Worm (Caenorhabditis elegans) whole organism, midembryonic: ENCODE measurements around the gene rars-1.

Source experiments
- T22C8.4 ChIP-seq: fragments of 200-800 bp; sonication (Bioruptor generic); IDR thresholded peaks from 2 replicates; pipeline ENCODE4 v1.3.6; 2022; ENCODE audit warnings: missing genetic modification characterization, missing compliant biosample characterization
- cog-1 ChIP-seq: sonication (generic microtip); optimal IDR thresholded peaks from 2 replicates; lab custom pipeline; 2016; ENCODE audit warnings: missing genetic modification characterization, missing compliant biosample characterization
- flt-1 ChIP-seq: fragments of 200-800 bp; sonication (Bioruptor generic); IDR thresholded peaks from 2 replicates; pipeline ENCODE4 v1.3.6; 2022; ENCODE audit warnings: missing genetic modification characterization, missing compliant biosample characterization
- klf-2 ChIP-seq: fragments of 200-800 bp; sonication (Bioruptor generic); conservative IDR thresholded peaks from 2 replicates; pipeline ENCODE4 v1.3.6; 2022; ENCODE audit warnings: missing genetic modification reagents, missing genetic modification characterization, missing compliant biosample characterization
- med-1 ChIP-seq: sonication (generic microtip); optimal IDR thresholded peaks from 2 replicates; lab custom pipeline; 2017; ENCODE audit warnings: missing genetic modification characterization, mild to moderate bottlenecking, missing compliant biosample characterization, antibody characterized with exemption, missing genetic modification reagents; ENCODE audit not compliant: insufficient read depth
- ref-1 ChIP-seq: fragments of 200-800 bp; sonication (Bioruptor generic); conservative IDR thresholded peaks from 2 replicates; pipeline ENCODE4 v1.3.6; 2022; ENCODE audit warnings: missing genetic modification reagents, missing genetic modification characterization, missing compliant biosample characterization
- tab-1 ChIP-seq: fragments of 200-800 bp; sonication (Bioruptor generic); IDR thresholded peaks from 2 replicates; pipeline ENCODE4 v1.3.6; 2022; ENCODE audit warnings: missing genetic modification characterization, missing compliant biosample characterization
- ztf-23 ChIP-seq: fragments of 200-800 bp; sonication (Bioruptor generic); IDR thresholded peaks from 2 replicates; pipeline ENCODE4 v1.3.6; 2022; ENCODE audit warnings: missing genetic modification reagents, missing genetic modification characterization, missing compliant biosample characterization
- ztf-29 ChIP-seq: fragments of 200-800 bp; sonication (Bioruptor generic); IDR thresholded peaks from 2 replicates; pipeline ENCODE4 v1.3.6; 2022; ENCODE audit warnings: missing genetic modification reagents, missing genetic modification characterization, missing compliant biosample characterization

Gene rars-1

ce11 chrIII:4906896-4907295 is 10.1 kb downstream of the rars-1 start, which contains the start of gene rom-1:
TSS of gene rom-1 (plus strand) at chrIII:4907196.
- TF ChIP-seq med-1 (GFP tag; lab: Kevin White, UChicago): no peak
- no peak for TF ChIP-seq T22C8.4
- no peak for TF ChIP-seq ztf-29 (GFP tag; lab: Robert Waterston, UW)
- no peak for TF ChIP-seq ztf-23 (GFP tag; lab: Robert Waterston, UW)
- no peak for TF ChIP-seq tab-1 (GFP tag; lab: Robert Waterston, UW)
- no peak for TF ChIP-seq cog-1 (tag; lab: Kevin White, UChicago)
- no peak for TF ChIP-seq klf-2 (GFP tag; lab: Robert Waterston, UW)
- no peak for TF ChIP-seq ref-1 (GFP tag; lab: Robert Waterston, UW)
- TF ChIP-seq flt-1: no peak

DNA sequence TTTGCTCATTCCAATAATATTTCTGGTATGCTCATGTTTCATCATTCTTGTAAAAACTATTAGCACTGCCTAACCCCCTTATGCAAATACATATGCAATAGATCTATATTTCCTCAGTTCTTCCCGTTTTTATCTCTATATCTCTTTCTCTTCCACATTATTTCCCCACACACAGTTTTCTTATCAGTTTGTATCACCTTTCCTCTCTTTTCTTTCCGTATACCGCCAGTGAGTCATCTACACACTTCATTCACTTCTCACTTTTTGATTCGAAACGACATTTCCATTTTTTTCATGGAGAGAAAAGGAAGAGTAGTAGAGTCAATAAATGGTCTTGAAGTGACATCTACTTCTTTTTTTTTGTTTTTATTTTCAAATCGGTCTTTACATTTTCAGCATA is 10.6 kb downstream of the rars-1 start:
- TF ChIP-seq ztf-23 (GFP tag; lab: Robert Waterston, UW) (no peak), T22C8.4 (no peak), med-1 (GFP tag; lab: Kevin White, UChicago) (no peak), cog-1 (tag; lab: Kevin White, UChicago) (no peak), ref-1 (GFP tag; lab: Robert Waterston, UW) (no peak), ztf-29 (GFP tag; lab: Robert Waterston, UW) (no peak), tab-1 (GFP tag; lab: Robert Waterston, UW) (no peak), flt-1 (no peak), klf-2 (GFP tag; lab: Robert Waterston, UW) (no peak)

DNA sequence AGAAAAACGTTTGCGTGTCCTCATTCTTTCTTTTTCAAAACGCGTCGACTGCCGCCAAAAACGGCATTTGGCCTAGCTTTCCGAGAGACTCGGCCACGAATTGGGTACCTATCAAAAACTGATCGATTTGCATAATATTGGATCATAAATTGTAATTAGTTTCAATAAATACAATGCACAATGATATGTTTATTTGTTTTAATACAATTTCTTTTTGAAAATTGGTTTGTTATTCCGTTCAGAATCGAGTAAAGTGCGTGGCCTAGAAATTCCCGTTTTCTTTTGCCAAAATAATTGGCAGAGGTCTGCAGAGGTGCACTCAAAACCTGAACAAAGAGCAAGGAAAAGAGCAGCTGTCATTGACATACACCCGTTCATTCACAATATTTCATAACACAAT is 11.6 kb downstream of the rars-1 start, which contains the start of gene F26F4.8:
Gene F26F4.8, minus strand, starts transcription at position 69 of the 400 bp plus-strand sequence.
- TF ChIP-seq cog-1 (tag; lab: Kevin White, UChicago): no peak
- TF ChIP-seq klf-2 (GFP tag; lab: Robert Waterston, UW): no peak
- no peak for TF ChIP-seq ztf-23 (GFP tag; lab: Robert Waterston, UW)
- TF ChIP-seq flt-1: no peak
- TF ChIP-seq T22C8.4: no peak
- no peak for TF ChIP-seq ref-1 (GFP tag; lab: Robert Waterston, UW)
- TF ChIP-seq ztf-29 (GFP tag; lab: Robert Waterston, UW): no peak
- TF ChIP-seq med-1 (GFP tag; lab: Kevin White, UChicago): no peak
- TF ChIP-seq tab-1 (GFP tag; lab: Robert Waterston, UW): no peak

ce11 chrIII:4903784-4904183 is 13.2 kb downstream of the rars-1 start, which contains the start of gene kbp-2:
TSS of gene kbp-2 (minus strand) at chrIII:4903884.
- TF ChIP-seq flt-1 (no peak), ztf-23 (GFP tag; lab: Robert Waterston, UW) (no peak), ref-1 (GFP tag; lab: Robert Waterston, UW) (no peak), klf-2 (GFP tag; lab: Robert Waterston, UW) (no peak), med-1 (GFP tag; lab: Kevin White, UChicago) (no peak), cog-1 (tag; lab: Kevin White, UChicago) (no peak), T22C8.4 (no peak), tab-1 (GFP tag; lab: Robert Waterston, UW) (no peak), ztf-29 (GFP tag; lab: Robert Waterston, UW) (no peak)

DNA sequence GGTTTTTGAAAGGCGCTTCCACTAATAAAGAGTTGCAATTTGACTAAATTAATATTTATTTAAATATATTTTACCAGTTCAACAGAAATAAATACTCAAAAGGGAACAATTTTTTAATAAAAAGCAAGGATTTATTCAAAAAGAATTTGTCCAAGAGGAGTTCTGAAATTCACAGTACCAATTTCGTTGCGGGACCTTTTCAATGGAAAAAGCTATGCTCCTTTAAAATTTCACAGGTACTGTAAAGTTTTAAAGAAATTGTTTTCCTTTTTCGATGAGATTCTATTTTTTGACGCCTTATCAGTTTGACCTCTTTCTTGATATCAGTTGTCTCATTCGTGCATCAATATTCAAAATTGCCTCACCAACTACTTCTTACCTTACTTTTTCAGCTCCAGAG is 16.7 kb downstream of the rars-1 start, which contains the start of gene tag-340:
Gene tag-340, plus strand, starts transcription at position 249 of the 400 bp plus-strand sequence.
- no peak for TF ChIP-seq cog-1 (tag; lab: Kevin White, UChicago)
- no peak for TF ChIP-seq med-1 (GFP tag; lab: Kevin White, UChicago)

DNA sequence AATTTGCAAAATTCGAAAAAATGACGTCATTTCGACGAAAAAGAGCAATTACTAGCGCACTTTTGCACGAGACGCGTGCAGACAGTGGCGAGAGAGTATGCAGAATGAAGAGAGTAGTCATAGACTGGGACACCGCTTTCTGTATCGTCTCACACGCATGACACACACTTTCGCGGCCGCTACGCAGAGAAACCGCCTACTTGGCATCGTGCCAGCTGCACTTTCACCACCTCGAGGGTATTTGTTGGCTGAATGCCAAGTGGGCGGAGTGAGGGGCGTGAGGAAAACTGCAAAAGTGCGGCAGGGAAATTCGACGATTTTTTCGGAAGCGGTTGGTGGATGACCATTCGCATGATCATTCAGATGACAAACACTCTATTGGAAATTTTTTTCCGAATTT is 17.2 kb downstream of the rars-1 start:
- TF ChIP-seq T22C8.4 (peak; percentile 36; the same call in 1 of the 2 replicates), klf-2 (GFP tag; lab: Robert Waterston, UW) (no peak), cog-1 (tag; lab: Kevin White, UChicago) (peak; percentile 95), flt-1 (peak; percentile 84), ztf-29 (GFP tag; lab: Robert Waterston, UW) (no peak), ztf-23 (GFP tag; lab: Robert Waterston, UW) (peak; percentile 94)

ce11 chrIII:4899035-4899578 is 17.9 kb downstream of the rars-1 start, which contains the start of gene nhl-2:
TSS of gene nhl-2 (minus strand) at chrIII:4899085.
- TF ChIP-seq ref-1 (GFP tag; lab: Robert Waterston, UW): no peak
- no peak for TF ChIP-seq med-1 (GFP tag; lab: Kevin White, UChicago)

- TF ChIP-seq tab-1 (GFP tag; lab: Robert Waterston, UW) (no peak), klf-2 (GFP tag; lab: Robert Waterston, UW) (no peak), ref-1 (GFP tag; lab: Robert Waterston, UW) (no peak), ztf-29 (GFP tag; lab: Robert Waterston, UW) (no peak), T22C8.4 (no peak)
Observed at ce11 chrIII:4895313-4895712, 21.7 kb downstream of the rars-1 start.

- no peak for TF ChIP-seq flt-1
- no peak for TF ChIP-seq ref-1 (GFP tag; lab: Robert Waterston, UW)
- no peak for TF ChIP-seq T22C8.4
- no peak for TF ChIP-seq cog-1 (tag; lab: Kevin White, UChicago)
- no peak for TF ChIP-seq med-1 (GFP tag; lab: Kevin White, UChicago)
- no peak for TF ChIP-seq ztf-23 (GFP tag; lab: Robert Waterston, UW)
- TF ChIP-seq tab-1 (GFP tag; lab: Robert Waterston, UW): no peak
- TF ChIP-seq ztf-29 (GFP tag; lab: Robert Waterston, UW): no peak
- no peak for TF ChIP-seq klf-2 (GFP tag; lab: Robert Waterston, UW)
Observed at ce11 chrIII:4893540-4893939, 23.4 kb downstream of the rars-1 start, which contains the start of gene F26F4.6. TSS of gene F26F4.6 (minus strand) at chrIII:4893640.

ce11 chrIII:4890997-4891396 is 26.0 kb downstream of the rars-1 start, which contains the start of gene F26F4.5:
TSS of gene F26F4.5 (minus strand) at chrIII:4891252.
- TF ChIP-seq ztf-23 (GFP tag; lab: Robert Waterston, UW) (no peak), tab-1 (GFP tag; lab: Robert Waterston, UW) (no peak), klf-2 (GFP tag; lab: Robert Waterston, UW) (no peak)
